Fruit fly (Drosophila melanogaster) whole organism, prepupa: ENCODE measurements around the gene Jhbp16.

ENCODE experiments used
- Blimp-1 ChIP-seq: fragments of 200-800 bp; sonication (Bioruptor generic); optimal IDR thresholded peaks from 3 replicates; lab custom pipeline; 2017; ENCODE audit warnings: missing biosample characterization, missing genetic modification characterization, mild to moderate bottlenecking, moderate library complexity, missing genetic modification reagents
- CG10631 ChIP-seq: fragments of 200-800 bp; sonication (Bioruptor generic); optimal IDR thresholded peaks from 2 replicates; lab custom pipeline; 2016; ENCODE audit warnings: missing biosample characterization, missing genetic modification characterization
- CG11294 ChIP-seq: fragments of 200-800 bp; sonication (Bioruptor generic); IDR thresholded peaks from 2 replicates; pipeline ENCODE4 v1.3.6; 2022; ENCODE audit warnings: missing biosample characterization, missing genetic modification characterization
- CG11762 ChIP-seq: fragments of 200-800 bp; sonication (Bioruptor generic); optimal IDR thresholded peaks from 3 replicates; lab custom pipeline; 2016; ENCODE audit warnings: missing biosample characterization, missing genetic modification characterization; ENCODE audit not compliant: insufficient read depth
- CG11902 ChIP-seq: fragments of 200-800 bp; sonication (Bioruptor generic); optimal IDR thresholded peaks from 3 replicates; lab custom pipeline; 2016; ENCODE audit warnings: missing biosample characterization, missing genetic modification characterization
- CG15336 ChIP-seq: fragments of 200-800 bp; sonication (Bioruptor generic); IDR thresholded peaks from 2 replicates; pipeline ENCODE4 v1.3.6; 2022; ENCODE audit warnings: missing biosample characterization, missing genetic modification characterization
- CG1621 ChIP-seq: fragments of 200-800 bp; sonication (Bioruptor generic); optimal IDR thresholded peaks from 3 replicates; lab custom pipeline; 2018; ENCODE audit warnings: missing biosample characterization, mild to moderate bottlenecking, missing genetic modification characterization
- CG16779 ChIP-seq: fragments of 200-800 bp; sonication (Bioruptor generic); optimal IDR thresholded peaks from 3 replicates; lab custom pipeline; 2017; ENCODE audit warnings: missing biosample characterization, mild to moderate bottlenecking, missing genetic modification characterization
- CG3032 ChIP-seq: fragments of 200-800 bp; optimal IDR thresholded peaks from 2 replicates; lab custom pipeline; 2019; ENCODE audit warnings: missing biosample characterization, mild to moderate bottlenecking, missing genetic modification characterization, moderate library complexity
- CG31627 ChIP-seq: fragments of 200-800 bp; sonication (Bioruptor generic); optimal IDR thresholded peaks from 3 replicates; lab custom pipeline; 2016; ENCODE audit warnings: missing biosample characterization, missing genetic modification characterization
- CG32006 ChIP-seq: fragments of 200-800 bp; sonication (Bioruptor generic); optimal IDR thresholded peaks from 3 replicates; lab custom pipeline; 2017; ENCODE audit warnings: missing biosample characterization, mild to moderate bottlenecking, missing genetic modification characterization
- CG34406 ChIP-seq: fragments of 200-800 bp; sonication (Bioruptor generic); optimal IDR thresholded peaks from 3 replicates; lab custom pipeline; 2016; ENCODE audit warnings: missing biosample characterization, missing genetic modification characterization
- CG4318 ChIP-seq: fragments of 200-800 bp; sonication (Bioruptor generic); optimal IDR thresholded peaks from 3 replicates; lab custom pipeline; 2017; ENCODE audit warnings: missing biosample characterization, mild to moderate bottlenecking, missing genetic modification characterization
- CG6163 ChIP-seq: fragments of 200-800 bp; sonication (Bioruptor generic); IDR thresholded peaks from 3 replicates; pipeline ENCODE4 v1.3.6; 2022; ENCODE audit warnings: missing biosample characterization, missing genetic modification characterization
- CG6276 ChIP-seq: fragments of 200-800 bp; sonication (Bioruptor generic); optimal IDR thresholded peaks from 2 replicates; lab custom pipeline; 2017; ENCODE audit warnings: missing biosample characterization, mild to moderate bottlenecking, missing genetic modification characterization
- CG6792 ChIP-seq: fragments of 200-800 bp; sonication (Bioruptor generic); optimal IDR thresholded peaks from 3 replicates; lab custom pipeline; 2016; ENCODE audit warnings: missing biosample characterization, missing genetic modification characterization
- CG6808 ChIP-seq: fragments of 200-800 bp; sonication (Bioruptor generic); optimal IDR thresholded peaks from 3 replicates; lab custom pipeline; 2017; ENCODE audit warnings: missing biosample characterization, missing genetic modification characterization, mild to moderate bottlenecking, moderate library complexity, missing genetic modification reagents
- CG6854 ChIP-seq: fragments of 200-800 bp; sonication (Bioruptor generic); optimal IDR thresholded peaks from 2 replicates; lab custom pipeline; 2017; ENCODE audit warnings: missing biosample characterization, mild to moderate bottlenecking, missing genetic modification characterization
- CG7368 ChIP-seq: fragments of 200-800 bp; sonication (Bioruptor generic); optimal IDR thresholded peaks from 3 replicates; lab custom pipeline; 2016; ENCODE audit warnings: missing biosample characterization, missing genetic modification characterization
- CG8319 ChIP-seq: fragments of 200-800 bp; sonication (Bioruptor generic); optimal IDR thresholded peaks from 3 replicates; lab custom pipeline; 2016; ENCODE audit warnings: missing biosample characterization, missing genetic modification characterization
- CG8632 ChIP-seq: fragments of 200-800 bp; sonication (Bioruptor generic); optimal IDR thresholded peaks from 3 replicates; lab custom pipeline; 2016; ENCODE audit warnings: missing biosample characterization, missing genetic modification characterization
- CG9139 ChIP-seq: fragments of 200-800 bp; sonication (Bioruptor generic); optimal IDR thresholded peaks from 3 replicates; lab custom pipeline; 2017; ENCODE audit warnings: missing biosample characterization, mild to moderate bottlenecking, missing genetic modification characterization
- Eip75B ChIP-seq: fragments of 200-800 bp; sonication (Bioruptor generic); optimal IDR thresholded peaks from 3 replicates; lab custom pipeline; 2016; ENCODE audit warnings: missing biosample characterization, missing genetic modification characterization
- Eip78C ChIP-seq: fragments of 200-800 bp; sonication (Bioruptor generic); peaks from one replicate; lab custom pipeline; 2016; ENCODE audit warnings: missing biosample characterization, missing genetic modification characterization
- Eip93F ChIP-seq: fragments of 200-800 bp; sonication (Bioruptor generic); optimal IDR thresholded peaks from 2 replicates; lab custom pipeline; 2016; ENCODE audit warnings: missing biosample characterization, mild to moderate bottlenecking, missing genetic modification characterization
- Ets21C ChIP-seq: fragments of 200-800 bp; sonication (Bioruptor generic); optimal IDR thresholded peaks from 3 replicates; lab custom pipeline; 2016; ENCODE audit warnings: missing biosample characterization, missing genetic modification characterization
- Ets96B ChIP-seq: fragments of 200-800 bp; optimal IDR thresholded peaks from 2 replicates; lab custom pipeline; 2019; ENCODE audit warnings: missing biosample characterization, mild to moderate bottlenecking, missing genetic modification characterization, moderate library complexity
- Hr38 ChIP-seq: sonication (Bioruptor generic); optimal IDR thresholded peaks from 2 replicates; lab custom pipeline; 2016; ENCODE audit warnings: missing biosample characterization, missing genetic modification characterization
- Hr39 ChIP-seq: fragments of 200-800 bp; sonication (Bioruptor generic); optimal IDR thresholded peaks from 2 replicates; lab custom pipeline; 2016; ENCODE audit warnings: missing biosample characterization, missing genetic modification characterization
- Lpt ChIP-seq: fragments of 200-800 bp; sonication (Bioruptor generic); optimal IDR thresholded peaks from 3 replicates; lab custom pipeline; 2016; ENCODE audit warnings: missing biosample characterization, missing genetic modification characterization
- OdsH ChIP-seq: fragments of 200-800 bp; sonication (Bioruptor generic); optimal IDR thresholded peaks from 3 replicates; lab custom pipeline; 2016; ENCODE audit warnings: missing biosample characterization, missing genetic modification characterization
- Smox ChIP-seq: fragments of 200-800 bp; sonication (Bioruptor generic); optimal IDR thresholded peaks from 3 replicates; lab custom pipeline; 2016; ENCODE audit warnings: missing biosample characterization, missing genetic modification characterization
- Sox102F ChIP-seq: fragments of 200-800 bp; sonication (Bioruptor generic); optimal IDR thresholded peaks from 2 replicates; lab custom pipeline; 2016; ENCODE audit warnings: missing biosample characterization, mild to moderate bottlenecking, missing genetic modification characterization
- achi ChIP-seq: fragments of 200-800 bp; sonication (Bioruptor generic); optimal IDR thresholded peaks from 3 replicates; lab custom pipeline; 2016; ENCODE audit warnings: missing biosample characterization, missing genetic modification characterization
- acj6 ChIP-seq: fragments of 200-800 bp; sonication (Bioruptor generic); optimal IDR thresholded peaks from 3 replicates; lab custom pipeline; 2016; ENCODE audit warnings: missing biosample characterization, missing genetic modification characterization
- cyc ChIP-seq: fragments of 200-800 bp; sonication (Bioruptor generic); optimal IDR thresholded peaks from 3 replicates; lab custom pipeline; 2016; ENCODE audit warnings: missing biosample characterization, missing genetic modification characterization
- dac ChIP-seq: fragments of 200-800 bp; sonication (Bioruptor generic); optimal IDR thresholded peaks from 2 replicates; lab custom pipeline; 2017; ENCODE audit warnings: missing biosample characterization, mild to moderate bottlenecking, missing genetic modification characterization
- dsx ChIP-seq: fragments of 200-800 bp; optimal IDR thresholded peaks from 3 replicates; lab custom pipeline; 2019; ENCODE audit warnings: missing biosample characterization, mild to moderate bottlenecking, missing genetic modification characterization, moderate library complexity; ENCODE audit not compliant: poor library complexity, severe bottlenecking
- eg ChIP-seq: fragments of 200-800 bp; sonication (Bioruptor generic); IDR thresholded peaks from 3 replicates; pipeline ENCODE4 v1.3.6; 2022; ENCODE audit warnings: missing biosample characterization, missing genetic modification characterization
- esn ChIP-seq: fragments of 200-800 bp; sonication (Bioruptor generic); optimal IDR thresholded peaks from 2 replicates; lab custom pipeline; 2016; ENCODE audit warnings: missing biosample characterization, mild to moderate bottlenecking, missing genetic modification characterization, moderate library complexity
- fkh ChIP-seq: fragments of 200-800 bp; sonication (Bioruptor generic); optimal IDR thresholded peaks from 3 replicates; lab custom pipeline; 2017; ENCODE audit warnings: missing biosample characterization, mild to moderate bottlenecking, missing genetic modification characterization, moderate library complexity
- lz ChIP-seq: fragments of 200-800 bp; sonication (Bioruptor generic); optimal IDR thresholded peaks from 3 replicates; lab custom pipeline; 2016; ENCODE audit warnings: missing biosample characterization, missing genetic modification characterization
- net ChIP-seq: fragments of 200-800 bp; sonication (Bioruptor generic); optimal IDR thresholded peaks from 3 replicates; lab custom pipeline; 2016; ENCODE audit warnings: missing biosample characterization, missing genetic modification characterization
- ss ChIP-seq, 2 experiments: fragments of 200-800 bp; sonication (Bioruptor generic); optimal IDR thresholded peaks; 2 replicates in 1 of 2; 3 replicates in 1 of 2; lab custom pipeline; 2017 to 2018; ENCODE audit warnings: mild to moderate bottlenecking in 2 of 2, missing biosample characterization in 2 of 2, missing genetic modification characterization in 2 of 2, moderate library complexity in 1 of 2
- svp ChIP-seq: fragments of 200-800 bp; sonication (Bioruptor generic); peaks from one replicate; lab custom pipeline; 2016; ENCODE audit warnings: missing biosample characterization, missing genetic modification characterization
- topi ChIP-seq: fragments of 200-800 bp; sonication (Bioruptor generic); optimal IDR thresholded peaks from 3 replicates; lab custom pipeline; 2016; ENCODE audit warnings: missing biosample characterization, missing genetic modification characterization
- vri ChIP-seq: fragments of 200-800 bp; sonication (Bioruptor generic); optimal IDR thresholded peaks from 3 replicates; lab custom pipeline; 2016; ENCODE audit warnings: missing biosample characterization, mild to moderate bottlenecking, missing genetic modification characterization

The Jhbp16 gene

dm6 chr3R:21648460-21648859 is 15.7 kb upstream of the Jhbp16 start (continued):
- TF ChIP-seq CG11762 (GFP tag; lab: Kevin White, UChicago) (no peak), topi (peak; percentile 75), eg (GFP tag; lab: Robert Waterston, UW) (no peak), svp (peak; percentile 84), dac (GFP tag; lab: Kevin White, UChicago) (no peak), vri (GFP tag; lab: Kevin White, UChicago) (no peak), Eip78C (GFP tag; lab: Kevin White, UChicago) (peak; percentile 93), CG34406 (peak; percentile 65), CG6276 (no peak), CG7368 (no peak), CG11902 (GFP tag; lab: Kevin White, UChicago) (peak; percentile 17), CG1621 (no peak), CG15336 (GFP tag; lab: Robert Waterston, UW) (no peak), Blimp-1 (GFP tag; lab: Kevin White, UChicago) (peak; percentile 80), Ets96B (tag; lab: Kevin White, UChicago) (peak; percentile 16), Eip75B (GFP tag; lab: Kevin White, UChicago) (peak; percentile 30), CG3032 (tag; lab: Kevin White, UChicago) (peak; percentile 24), CG6792 (GFP tag; lab: Kevin White, UChicago) (peak; percentile 52), net (peak; percentile 41), Smox (peak; percentile 71), acj6 (GFP tag; lab: Kevin White, UChicago) (peak; percentile 39), OdsH (GFP tag; lab: Kevin White, UChicago) (peak; percentile 43), CG9139 (no peak), cyc (GFP tag; lab: Kevin White, UChicago) (peak; percentile 55), ss (GFP tag; optimal IDR thresholded peaks at IDR 0.05; lab: Kevin White, UChicago) (peak in 1 of 2 experiments; percentile 47), CG6854 (GFP tag; lab: Kevin White, UChicago) (no peak), dsx (GFP tag; lab: Kevin White, UChicago) (no peak), Ets21C (GFP tag; lab: Kevin White, UChicago) (peak; percentile 52), CG8319 (GFP tag; lab: Kevin White, UChicago) (no peak)

- TF ChIP-seq esn (GFP tag; lab: Kevin White, UChicago) (peak; percentile 55), CG1621 (no peak), CG15336 (GFP tag; lab: Robert Waterston, UW) (no peak; the same call in 1 of the 2 replicates), Eip78C (GFP tag; lab: Kevin White, UChicago) (peak; percentile 89), Lpt (no peak), Hr38 (GFP tag; lab: Kevin White, UChicago) (no peak), cyc (GFP tag; lab: Kevin White, UChicago) (peak; percentile 27), CG3032 (tag; lab: Kevin White, UChicago) (peak; percentile 90), CG10631 (GFP tag; lab: Kevin White, UChicago) (peak; percentile 78), CG7368 (peak; percentile 4), achi (peak; percentile 73), CG9139 (peak; percentile 55), Smox (peak; percentile 18), Sox102F (GFP tag; lab: Kevin White, UChicago) (no peak), Eip93F (GFP tag; lab: Kevin White, UChicago) (peak; percentile 30), CG4318 (GFP tag; lab: Kevin White, UChicago) (no peak), svp (peak; percentile 79), CG8632 (GFP tag; lab: Kevin White, UChicago) (peak; percentile 76), CG16779 (no peak), CG6163 (GFP tag; lab: Robert Waterston, UW) (peak; percentile 12; the same call in 1 of the 3 replicates), Hr39 (GFP tag; lab: Kevin White, UChicago) (no peak), fkh (no peak), CG32006 (GFP tag; lab: Kevin White, UChicago) (no peak), net (no peak), dac (GFP tag; lab: Kevin White, UChicago) (no peak), CG11294 (no peak), CG31627 (GFP tag; lab: Kevin White, UChicago) (peak; percentile 16), CG6792 (GFP tag; lab: Kevin White, UChicago) (peak; percentile 4), acj6 (GFP tag; lab: Kevin White, UChicago) (peak; percentile 69), CG6276 (no peak), lz (GFP tag; lab: Kevin White, UChicago) (no peak), CG6808 (peak; percentile 41), topi (peak; percentile 36), Ets96B (tag; lab: Kevin White, UChicago) (peak; percentile 89)
These were observed 15.0 kb upstream of the Jhbp16 start for dm6 chr3R:21649053-21649821.
